Worm (Caenorhabditis elegans) whole organism, L3 larva: ENCODE results near the gene kmo-1.

Source experiments
- R02D3.7 ChIP-seq: fragments of 150-350 bp; optimal IDR thresholded peaks from 2 replicates; lab custom pipeline; 2014; ENCODE audit warnings: missing biosample characterization, missing genetic modification characterization
- aly-2 ChIP-seq: fragments of 150-350 bp; optimal IDR thresholded peaks from 2 replicates; lab custom pipeline; 2014; ENCODE audit warnings: missing biosample characterization, missing genetic modification characterization
- ceh-16 ChIP-seq: sonication (generic microtip); optimal IDR thresholded peaks from 2 replicates; lab custom pipeline; 2017; ENCODE audit warnings: missing biosample characterization, missing genetic modification characterization
- ceh-28 ChIP-seq: fragments of 150-350 bp; optimal IDR thresholded peaks from 2 replicates; lab custom pipeline; 2014; ENCODE audit warnings: missing biosample characterization, missing genetic modification reagents, missing genetic modification characterization
- egl-27 ChIP-seq: sonication (generic microtip); optimal IDR thresholded peaks from 4 replicates; lab custom pipeline; 2017; ENCODE audit warnings: missing biosample characterization, missing genetic modification reagents, missing genetic modification characterization
- egl-5 ChIP-seq: fragments of 150-350 bp; optimal IDR thresholded peaks from 2 replicates; lab custom pipeline; 2017; ENCODE audit warnings: missing biosample characterization, missing genetic modification reagents, missing genetic modification characterization, inconsistent platforms
- elt-1 ChIP-seq: fragments of 150-350 bp; optimal IDR thresholded peaks from 2 replicates; lab custom pipeline; 2014; ENCODE audit warnings: missing biosample characterization, missing genetic modification characterization
- elt-2 ChIP-seq: sonication (generic microtip); optimal IDR thresholded peaks from 2 replicates; lab custom pipeline; 2016; ENCODE audit warnings: missing genetic modification reagents, mild to moderate bottlenecking, missing genetic modification characterization, missing compliant biosample characterization
- elt-3 ChIP-seq, 3 experiments: fragments of 150-350 bp in 1 of 3; sonication (generic microtip) in 2 of 3; optimal IDR thresholded peaks; 2 replicates in 2 of 3; 4 replicates in 1 of 3; lab custom pipeline; 2014 to 2017; ENCODE audit warnings: missing biosample characterization in 3 of 3, missing genetic modification characterization in 3 of 3
- fkh-10 ChIP-seq: sonication (generic microtip); optimal IDR thresholded peaks from 2 replicates; lab custom pipeline; 2017; ENCODE audit warnings: missing biosample characterization, missing genetic modification reagents, missing genetic modification characterization
- fos-1 ChIP-seq: fragments of 150-350 bp; optimal IDR thresholded peaks from 2 replicates; lab custom pipeline; 2014; ENCODE audit warnings: missing biosample characterization, missing genetic modification characterization
- hmg-11 ChIP-seq: sonication (generic microtip); optimal IDR thresholded peaks from 2 replicates; lab custom pipeline; 2016; ENCODE audit warnings: missing genetic modification characterization, missing compliant biosample characterization
- jun-1 ChIP-seq: fragments of 150-350 bp; optimal IDR thresholded peaks from 2 replicates; lab custom pipeline; 2014; ENCODE audit warnings: missing biosample characterization, missing genetic modification reagents, missing genetic modification characterization
- lin-15B ChIP-seq: fragments of 150-350 bp; optimal IDR thresholded peaks from 2 replicates; lab custom pipeline; 2014; ENCODE audit warnings: missing biosample characterization, missing genetic modification characterization
- lin-39 ChIP-seq: fragments of 150-350 bp; optimal IDR thresholded peaks from 2 replicates; lab custom pipeline; 2018; ENCODE audit warnings: missing biosample characterization, missing genetic modification reagents, missing genetic modification characterization
- mdl-1 ChIP-seq: fragments of 150-350 bp; optimal IDR thresholded peaks from 2 replicates; lab custom pipeline; 2014; ENCODE audit warnings: missing biosample characterization, missing genetic modification characterization
- mml-1 ChIP-seq: fragments of 150-350 bp; sonication (generic microtip); optimal IDR thresholded peaks from 3 replicates; lab custom pipeline; 2014; ENCODE audit warnings: missing biosample characterization, missing genetic modification characterization
- nfya-1 ChIP-seq: sonication (generic microtip); optimal IDR thresholded peaks from 2 replicates; lab custom pipeline; 2017; ENCODE audit warnings: missing genetic modification characterization, mild to moderate bottlenecking, missing compliant biosample characterization, antibody characterized with exemption, moderate library complexity; ENCODE audit not compliant: insufficient read depth
- nhr-11 ChIP-seq: fragments of 150-350 bp; optimal IDR thresholded peaks from 2 replicates; lab custom pipeline; 2014; ENCODE audit warnings: missing biosample characterization, missing genetic modification characterization
- nhr-23 ChIP-seq: fragments of 150-350 bp; optimal IDR thresholded peaks from 2 replicates; lab custom pipeline; 2014; ENCODE audit warnings: missing biosample characterization, missing genetic modification reagents, missing genetic modification characterization
- nhr-28 ChIP-seq: fragments of 150-350 bp; optimal IDR thresholded peaks from 2 replicates; lab custom pipeline; 2014; ENCODE audit warnings: missing biosample characterization, missing genetic modification characterization
- nhr-67 ChIP-seq: fragments of 150-350 bp; optimal IDR thresholded peaks from 2 replicates; lab custom pipeline; 2014; ENCODE audit warnings: missing biosample characterization, missing genetic modification characterization
- pqm-1 ChIP-seq: fragments of 150-350 bp; optimal IDR thresholded peaks from 2 replicates; lab custom pipeline; 2017; ENCODE audit warnings: missing biosample characterization, missing genetic modification characterization, inconsistent platforms
- sea-2 ChIP-seq: fragments of 150-350 bp; sonication (generic microtip); optimal IDR thresholded peaks from 4 replicates; lab custom pipeline; 2014; ENCODE audit warnings: missing biosample characterization, missing genetic modification reagents, missing genetic modification characterization
- snpc-4 ChIP-seq: fragments of 150-350 bp; optimal IDR thresholded peaks from 2 replicates; lab custom pipeline; 2014; ENCODE audit warnings: missing biosample characterization, missing genetic modification characterization
- tbx-2 ChIP-seq: sonication (generic microtip); optimal IDR thresholded peaks from 2 replicates; lab custom pipeline; 2016; ENCODE audit warnings: mild to moderate bottlenecking, missing genetic modification characterization, missing compliant biosample characterization
- unc-39 ChIP-seq: sonication (generic microtip); optimal IDR thresholded peaks from 4 replicates; lab custom pipeline; 2017; ENCODE audit warnings: missing biosample characterization, missing genetic modification characterization
- unc-62 ChIP-seq: fragments of 150-350 bp; sonication (generic microtip); optimal IDR thresholded peaks from 4 replicates; lab custom pipeline; 2014; ENCODE audit warnings: missing biosample characterization, missing genetic modification reagents, missing genetic modification characterization
- zag-1 ChIP-seq: fragments of 150-350 bp; optimal IDR thresholded peaks from 2 replicates; lab custom pipeline; 2014; ENCODE audit warnings: missing biosample characterization, missing genetic modification characterization

The kmo-1 gene

DNA sequence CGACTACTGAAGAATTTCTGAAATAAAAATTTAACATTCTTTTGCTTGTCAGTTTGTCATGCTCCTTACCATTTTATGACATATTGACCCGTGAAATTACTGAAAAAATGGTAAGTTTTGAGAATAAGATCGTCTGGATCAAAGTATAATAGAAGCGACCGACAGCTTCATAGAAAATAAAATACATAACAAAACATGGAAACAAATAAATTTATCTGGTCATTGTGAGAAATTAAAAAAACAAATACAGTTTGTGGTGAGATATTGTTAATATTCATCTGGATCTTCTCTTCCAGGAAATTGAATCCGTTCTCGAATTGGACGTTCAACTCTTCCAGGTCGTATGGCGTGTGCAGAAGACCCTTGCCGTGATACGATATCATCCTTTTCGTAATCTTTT is 38.3 kb downstream of the kmo-1 start, which contains the start of gene pkc-1:
pkc-1 (minus strand) TSS at position 101 of the 400 bp plus-strand sequence.
- no peak for TF ChIP-seq pqm-1
- TF ChIP-seq mdl-1 (tag; lab: Kevin White, UChicago) = no peak
- no peak for TF ChIP-seq elt-1 (tag; lab: Kevin White, UChicago)
- TF ChIP-seq unc-39 (tag; lab: Kevin White, UChicago) = no peak
- TF ChIP-seq R02D3.7 (tag; lab: Kevin White, UChicago) = no peak
- no peak for TF ChIP-seq mml-1
- TF ChIP-seq hmg-11 = no peak
- no peak for TF ChIP-seq egl-27
- TF ChIP-seq sea-2 (GFP tag; lab: Kevin White, UChicago) = no peak
- no peak for TF ChIP-seq egl-5 (tag; lab: Kevin White, UChicago)
- TF ChIP-seq elt-2 (tag; lab: Kevin White, UChicago) = no peak
- TF ChIP-seq zag-1 (tag; lab: Kevin White, UChicago) = no peak
- TF ChIP-seq aly-2 (tag; lab: Kevin White, UChicago) = no peak
- TF ChIP-seq nhr-67 (tag; lab: Kevin White, UChicago) = no peak
- no peak for TF ChIP-seq unc-62 (GFP tag; lab: Kevin White, UChicago)
- TF ChIP-seq lin-15B = no peak

DNA sequence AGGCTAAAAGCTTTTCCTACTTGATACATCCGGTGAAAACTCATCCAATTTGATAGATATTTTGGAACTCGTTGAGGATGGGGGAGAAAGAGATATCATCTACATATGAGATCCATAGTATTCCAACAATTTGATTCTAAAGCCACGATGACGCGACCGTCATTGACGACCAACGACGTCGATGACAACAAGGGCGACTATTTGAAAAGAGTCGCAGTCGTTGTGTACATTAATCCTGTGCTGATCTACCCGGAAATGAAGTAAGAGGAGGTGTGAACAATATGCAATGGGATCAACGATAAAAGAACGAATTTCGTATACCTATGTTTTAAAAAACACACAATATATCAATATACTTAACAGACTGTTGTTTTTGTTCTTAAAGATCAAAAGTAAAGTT is 42.2 kb downstream of the kmo-1 start:
- TF ChIP-seq fos-1 (tag; lab: Kevin White, UChicago) (no peak), pqm-1 (no peak), elt-3 (tag; optimal IDR thresholded peaks at IDR 0.05; lab: Kevin White, UChicago) (no peak), nhr-28 (tag; lab: Kevin White, UChicago) (no peak), mdl-1 (tag; lab: Kevin White, UChicago) (no peak), elt-1 (tag; lab: Kevin White, UChicago) (no peak), jun-1 (tag; lab: Kevin White, UChicago) (no peak), nhr-11 (no peak), sea-2 (GFP tag; lab: Kevin White, UChicago) (no peak), zag-1 (tag; lab: Kevin White, UChicago) (no peak)

DNA sequence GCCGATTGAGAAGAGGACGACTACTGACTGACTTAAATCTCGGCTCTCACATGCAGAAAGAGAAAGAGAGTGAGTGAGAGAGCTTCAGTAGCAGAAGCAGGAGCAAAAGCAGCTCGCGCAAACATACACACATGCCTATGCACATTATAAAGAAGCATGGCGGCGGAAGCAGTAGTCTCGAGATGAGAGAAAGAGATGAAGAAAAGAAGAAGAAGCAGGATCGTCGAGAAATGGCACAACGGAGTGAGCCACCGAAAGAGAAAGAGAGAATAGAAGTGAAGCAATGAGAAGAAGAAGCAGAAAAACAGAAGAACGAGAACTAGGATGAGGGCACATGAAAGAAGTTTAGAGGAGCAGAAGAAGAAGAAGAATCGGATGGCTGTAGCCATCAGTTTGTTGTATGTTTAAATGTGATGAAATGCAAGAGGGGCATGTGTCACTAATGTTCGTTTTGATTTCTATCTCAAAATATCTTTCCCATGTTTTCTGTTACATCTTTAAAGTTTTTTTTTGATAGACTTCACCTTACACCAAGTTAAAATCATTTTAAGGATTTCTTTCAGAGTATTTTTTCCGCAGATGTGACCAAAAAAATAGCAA is 43.3 kb downstream of the kmo-1 start:
- no peak for TF ChIP-seq elt-1 (tag; lab: Kevin White, UChicago)
- TF ChIP-seq hmg-11 = peak; percentile 21
- TF ChIP-seq lin-39 (tag; lab: Kevin White, UChicago) = peak; percentile 74
- TF ChIP-seq jun-1 (tag; lab: Kevin White, UChicago) = no peak
- TF ChIP-seq snpc-4 (tag; lab: Kevin White, UChicago) = peak; percentile 24
- peak; percentile 84 for TF ChIP-seq fkh-10
- TF ChIP-seq nfya-1 = peak; percentile 75
- TF ChIP-seq lin-15B = peak; percentile 8
- TF ChIP-seq ceh-16 (tag; lab: Kevin White, UChicago) = no peak
- no peak for TF ChIP-seq fos-1 (tag; lab: Kevin White, UChicago)

ce11 chrV:12025683-12026082 is 44.6 kb downstream of the kmo-1 start:
- TF ChIP-seq egl-5 (tag; lab: Kevin White, UChicago) (peak; percentile 36), fkh-10 (peak; percentile 97), nfya-1 (peak; percentile 45), nhr-23 (tag; lab: Kevin White, UChicago) (no peak)

DNA sequence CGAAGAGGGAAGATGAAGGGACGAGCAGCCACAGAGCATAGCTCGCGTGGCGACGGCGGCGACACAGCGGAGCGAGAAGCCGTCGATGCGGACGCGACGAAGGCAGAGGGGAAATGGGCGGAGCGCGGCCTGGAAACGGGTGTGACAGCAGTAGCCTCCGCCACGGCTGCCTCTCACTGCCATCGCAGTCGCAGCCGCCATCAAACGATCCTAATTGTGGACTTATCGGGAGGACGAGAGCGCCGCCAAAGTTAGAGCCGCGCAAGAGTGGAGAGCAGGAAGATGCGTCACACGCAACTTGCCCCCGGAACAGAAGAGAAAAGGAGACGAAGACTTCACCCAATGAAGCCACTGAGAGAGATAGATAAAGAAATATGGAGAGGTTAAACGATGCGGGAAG is 46.0 kb downstream of the kmo-1 start:
- TF ChIP-seq egl-5 (tag; lab: Kevin White, UChicago) (peak; percentile 17), ceh-16 (tag; lab: Kevin White, UChicago) (no peak), zag-1 (tag; lab: Kevin White, UChicago) (no peak), nhr-28 (tag; lab: Kevin White, UChicago) (no peak), snpc-4 (tag; lab: Kevin White, UChicago) (peak; percentile 12), mml-1 (no peak), lin-15B (no peak), fkh-10 (peak; percentile 39), jun-1 (tag; lab: Kevin White, UChicago) (no peak), elt-2 (tag; lab: Kevin White, UChicago) (no peak), nhr-11 (no peak), nfya-1 (peak; percentile 51), nhr-23 (tag; lab: Kevin White, UChicago) (no peak), pqm-1 (no peak), ceh-28 (tag; lab: Kevin White, UChicago) (no peak), tbx-2 (no peak), R02D3.7 (tag; lab: Kevin White, UChicago) (no peak), lin-39 (tag; lab: Kevin White, UChicago) (peak; percentile 76), hmg-11 (peak; percentile 63), elt-3 (tag; optimal IDR thresholded peaks at IDR 0.05; lab: Kevin White, UChicago) (no peak)
